Fruit fly (Drosophila melanogaster) whole organism, embryonic: ENCODE results near the gene CG8112.

ENCODE experiments used
- Bgb ChIP-seq: fragments of 200-800 bp; sonication (Bioruptor generic); IDR thresholded peaks from 2 replicates; pipeline ENCODE4 v1.3.6; 2022; ENCODE audit warnings: missing biosample characterization, missing genetic modification characterization; ENCODE audit not compliant: partially characterized antibody
- CG10209 ChIP-seq: fragments of 200-800 bp; sonication (Bioruptor generic); optimal IDR thresholded peaks from 3 replicates; lab custom pipeline; 2017; ENCODE audit warnings: missing biosample characterization, mild to moderate bottlenecking, missing genetic modification characterization, missing genetic modification reagents
- CG10267 ChIP-seq: fragments of 200-800 bp; sonication (Bioruptor generic); optimal IDR thresholded peaks from 2 replicates; lab custom pipeline; 2018; ENCODE audit warnings: missing biosample characterization, mild to moderate bottlenecking, missing genetic modification characterization, moderate library complexity
- CG10959 ChIP-seq: fragments of 200-800 bp; sonication (Bioruptor generic); IDR thresholded peaks from 2 replicates; pipeline ENCODE4 v1.3.6; 2022; ENCODE audit warnings: missing biosample characterization, missing genetic modification characterization
- CG12659 ChIP-seq: fragments of 200-800 bp; sonication (Bioruptor generic); optimal IDR thresholded peaks from 3 replicates; lab custom pipeline; 2017; ENCODE audit warnings: mild to moderate bottlenecking, missing biosample characterization, missing genetic modification reagents, missing genetic modification characterization
- CG17802 ChIP-seq: fragments of 200-800 bp; sonication (Bioruptor generic); optimal IDR thresholded peaks from 2 replicates; lab custom pipeline; 2018; ENCODE audit warnings: missing biosample characterization, mild to moderate bottlenecking, missing genetic modification characterization, moderate library complexity
- CG2120 ChIP-seq: fragments of 200-800 bp; sonication (Bioruptor generic); optimal IDR thresholded peaks from 3 replicates; lab custom pipeline; 2016; ENCODE audit warnings: missing biosample characterization, missing genetic modification characterization
- CG32772 ChIP-seq: fragments of 200-800 bp; sonication (Bioruptor generic); IDR thresholded peaks from 2 replicates; pipeline ENCODE4 v1.3.6; 2022; ENCODE audit warnings: missing biosample characterization, missing genetic modification characterization
- CG4328 ChIP-seq: fragments of 200-800 bp; sonication (Bioruptor generic); optimal IDR thresholded peaks from 3 replicates; lab custom pipeline; 2017; ENCODE audit warnings: missing biosample characterization, missing genetic modification reagents, missing genetic modification characterization
- CG4617 ChIP-seq: fragments of 200-800 bp; sonication (Bioruptor generic); optimal IDR thresholded peaks from 3 replicates; lab custom pipeline; 2016; ENCODE audit warnings: missing biosample characterization, missing genetic modification characterization, borderline replicate concordance
- CG4820 ChIP-seq: fragments of 200-800 bp; sonication (Bioruptor generic); optimal IDR thresholded peaks from 3 replicates; lab custom pipeline; 2016; ENCODE audit warnings: missing biosample characterization, missing genetic modification characterization
- CG6175 ChIP-seq: fragments of 200-800 bp; sonication (Bioruptor generic); IDR thresholded peaks from 3 replicates; pipeline ENCODE4 v1.3.6; 2022; ENCODE audit warnings: missing biosample characterization, missing genetic modification characterization
- CG6854 ChIP-seq: fragments of 200-800 bp; sonication (Bioruptor generic); optimal IDR thresholded peaks from 3 replicates; lab custom pipeline; 2017; ENCODE audit warnings: missing biosample characterization, mild to moderate bottlenecking, missing genetic modification characterization
- CG7271 ChIP-seq: fragments of 200-800 bp; sonication (Bioruptor generic); optimal IDR thresholded peaks from 2 replicates; lab custom pipeline; 2018; ENCODE audit warnings: missing biosample characterization, mild to moderate bottlenecking, missing genetic modification characterization, moderate library complexity
- CG8359 ChIP-seq: fragments of 200-800 bp; sonication (Bioruptor generic); optimal IDR thresholded peaks from 2 replicates; lab custom pipeline; 2017; ENCODE audit warnings: missing biosample characterization, mild to moderate bottlenecking, missing genetic modification characterization, borderline replicate concordance
- CG8765 ChIP-seq: fragments of 200-800 bp; sonication (Bioruptor generic); IDR thresholded peaks from 2 replicates; pipeline ENCODE4 v1.3.6; 2022; ENCODE audit warnings: missing biosample characterization, missing genetic modification characterization
- CG9932 ChIP-seq: fragments of 200-800 bp; sonication (Bioruptor generic); IDR thresholded peaks from 2 replicates; pipeline ENCODE4 v1.3.6; 2022; ENCODE audit warnings: missing biosample characterization, missing genetic modification characterization
- CoRest ChIP-seq: fragments of 200-800 bp; sonication (Bioruptor generic); optimal IDR thresholded peaks from 3 replicates; lab custom pipeline; 2018; ENCODE audit warnings: missing biosample characterization, mild to moderate bottlenecking, missing genetic modification characterization, moderate library complexity
- Dp ChIP-seq: fragments of 200-800 bp; sonication (Bioruptor generic); optimal IDR thresholded peaks from 2 replicates; lab custom pipeline; 2018; ENCODE audit warnings: missing biosample characterization, mild to moderate bottlenecking, missing genetic modification characterization, moderate library complexity
- Dref ChIP-seq: fragments of 200-800 bp; sonication (Bioruptor generic); IDR thresholded peaks from 2 replicates; pipeline ENCODE4 v1.3.6; 2022; ENCODE audit warnings: missing biosample characterization, missing genetic modification characterization
- E2f2 ChIP-seq: fragments of 200-800 bp; sonication (Bioruptor generic); IDR thresholded peaks from 2 replicates; pipeline ENCODE4 v1.3.6; 2022; ENCODE audit warnings: missing biosample characterization, missing genetic modification characterization
- Elba2 ChIP-seq: fragments of 200-800 bp; sonication (Bioruptor generic); optimal IDR thresholded peaks from 3 replicates; lab custom pipeline; 2016; ENCODE audit warnings: missing biosample characterization, missing genetic modification characterization
- Ets65A ChIP-seq: fragments of 200-800 bp; sonication (Bioruptor generic); peaks from one replicate; lab custom pipeline; 2016; ENCODE audit warnings: missing biosample characterization, missing genetic modification characterization
- Ets97D ChIP-seq: fragments of 200-800 bp; sonication (Bioruptor generic); optimal IDR thresholded peaks from 3 replicates; lab custom pipeline; 2016; ENCODE audit warnings: missing biosample characterization, missing genetic modification characterization
- Fer2 ChIP-seq: fragments of 200-800 bp; sonication (Bioruptor generic); optimal IDR thresholded peaks from 2 replicates; lab custom pipeline; 2018; ENCODE audit warnings: missing biosample characterization, mild to moderate bottlenecking, missing genetic modification characterization, moderate library complexity
- Gsc ChIP-seq: fragments of 200-800 bp; sonication (Bioruptor generic); IDR thresholded peaks from 2 replicates; pipeline ENCODE4 v1.3.6; 2022; ENCODE audit warnings: missing biosample characterization, missing genetic modification characterization
- HmgZ ChIP-seq: fragments of 200-800 bp; sonication (Bioruptor generic); optimal IDR thresholded peaks from 2 replicates; lab custom pipeline; 2018; ENCODE audit warnings: missing biosample characterization, mild to moderate bottlenecking, missing genetic modification characterization
- MBD-R2 ChIP-seq: fragments of 200-800 bp; sonication (Bioruptor generic); IDR thresholded peaks from 2 replicates; pipeline ENCODE4 v1.3.6; 2022; ENCODE audit warnings: missing biosample characterization, missing genetic modification characterization
- MESR4 ChIP-seq: fragments of 200-800 bp; sonication (Bioruptor generic); optimal IDR thresholded peaks from 2 replicates; lab custom pipeline; 2018; ENCODE audit warnings: missing biosample characterization, mild to moderate bottlenecking, missing genetic modification characterization, moderate library complexity
- Med ChIP-seq: fragments of 200-800 bp; sonication (Bioruptor generic); peaks from one replicate; lab custom pipeline; 2016; ENCODE audit warnings: missing biosample characterization, missing genetic modification characterization, mild to moderate bottlenecking, inconsistent platforms, moderate library complexity
- Myb ChIP-seq: fragments of 200-800 bp; sonication (Bioruptor generic); optimal IDR thresholded peaks from 2 replicates; lab custom pipeline; 2016; ENCODE audit warnings: missing biosample characterization, missing genetic modification characterization
- Pdp1 ChIP-seq, 2 experiments: fragments of 200-800 bp; sonication (Bioruptor generic); optimal IDR thresholded peaks; 3 replicates each; lab custom pipeline; 2016; ENCODE audit warnings: missing biosample characterization in 2 of 2, missing genetic modification characterization in 2 of 2, mild to moderate bottlenecking in 1 of 2, moderate library complexity in 1 of 2
- Rfx ChIP-seq: fragments of 200-800 bp; sonication (Bioruptor generic); IDR thresholded peaks from 2 replicates; pipeline ENCODE4 v1.3.6; 2022; ENCODE audit warnings: missing biosample characterization, missing genetic modification characterization
- Trl ChIP-seq, 3 experiments: fragments of >200 bp in 2 of 3; fragments of 200-800 bp in 1 of 3; sonication (Bioruptor generic) in 1 of 3; optimal IDR thresholded peaks; 2 replicates in 1 of 3; 3 replicates in 2 of 3; lab custom pipeline; 2016 to 2017; ENCODE audit warnings: missing biosample characterization in 1 of 3, missing genetic modification characterization in 1 of 3
- Xbp1 ChIP-seq: fragments of 200-800 bp; sonication (Bioruptor generic); optimal IDR thresholded peaks from 3 replicates; lab custom pipeline; 2016; ENCODE audit warnings: missing biosample characterization, mild to moderate bottlenecking, missing genetic modification characterization
- abd-A ChIP-seq: fragments of 200-800 bp; sonication (Bioruptor generic); optimal IDR thresholded peaks from 3 replicates; lab custom pipeline; 2019; ENCODE audit warnings: missing biosample characterization, mild to moderate bottlenecking, missing genetic modification characterization, moderate library complexity
- cad ChIP-seq: fragments of >200 bp; optimal IDR thresholded peaks from 2 replicates; lab custom pipeline; 2017; ENCODE audit warnings: missing biosample characterization, missing genetic modification characterization
- ci ChIP-seq: fragments of 200-800 bp; sonication (Bioruptor generic); IDR thresholded peaks from 3 replicates; pipeline ENCODE4 v1.3.6; 2022; ENCODE audit warnings: missing biosample characterization, missing genetic modification characterization
- crp ChIP-seq, 2 experiments: fragments of 200-800 bp; sonication (Bioruptor generic); optimal IDR thresholded peaks; 2 replicates in 1 of 2; 3 replicates in 1 of 2; lab custom pipeline; 2017; ENCODE audit warnings: missing biosample characterization in 2 of 2, missing genetic modification characterization in 2 of 2, mild to moderate bottlenecking in 1 of 2, moderate library complexity in 1 of 2
- gfzf ChIP-seq: fragments of 200-800 bp; sonication (Bioruptor generic); optimal IDR thresholded peaks from 2 replicates; lab custom pipeline; 2016; ENCODE audit warnings: missing biosample characterization, mild to moderate bottlenecking, missing genetic modification characterization, moderate library complexity
- insv ChIP-seq, 2 experiments: fragments of 200-800 bp; sonication (Bioruptor generic); optimal IDR thresholded peaks; 3 replicates each; lab custom pipeline; 2016 to 2018; ENCODE audit warnings: missing biosample characterization in 2 of 2, missing genetic modification characterization in 2 of 2
- pho ChIP-seq: fragments of 200-800 bp; sonication (Bioruptor generic); optimal IDR thresholded peaks from 2 replicates; lab custom pipeline; 2016; ENCODE audit warnings: missing biosample characterization, missing genetic modification characterization
- pzg ChIP-seq: fragments of 200-800 bp; sonication (Bioruptor generic); optimal IDR thresholded peaks from 3 replicates; lab custom pipeline; 2018; ENCODE audit warnings: missing biosample characterization, mild to moderate bottlenecking, missing genetic modification characterization, moderate library complexity
- sens ChIP-seq: fragments of 200-800 bp; sonication (Bioruptor generic); peaks from one replicate; lab custom pipeline; 2016; ENCODE audit warnings: missing biosample characterization, missing genetic modification characterization
- stwl ChIP-seq: fragments of 200-800 bp; sonication (Bioruptor generic); optimal IDR thresholded peaks from 3 replicates; lab custom pipeline; 2018; ENCODE audit warnings: missing biosample characterization, mild to moderate bottlenecking, missing genetic modification characterization, moderate library complexity
- vvl ChIP-seq: fragments of 200-800 bp; sonication (Bioruptor generic); IDR thresholded peaks from 2 replicates; pipeline ENCODE4 v1.3.6; 2022; ENCODE audit warnings: missing biosample characterization, missing genetic modification characterization

CG8112 gene

dm6 chr3R:8725179-8725578 is 12.4 kb downstream of the CG8112 start, which contains the start of gene ouib:
ouib (plus strand) TSS chr3R:8725479.
- TF ChIP-seq Gsc (GFP tag; lab: Robert Waterston, UW), result no peak
- TF ChIP-seq CG7271 (tag; lab: Kevin White, UChicago), result no peak
- no peak for TF ChIP-seq CG8359 (GFP tag; lab: Kevin White, UChicago)
- TF ChIP-seq CG12659 (GFP tag; lab: Kevin White, UChicago), result no peak
- no peak for TF ChIP-seq CG4820 (GFP tag; lab: Kevin White, UChicago)
- TF ChIP-seq Dref (GFP tag; lab: Robert Waterston, UW), result no peak
- TF ChIP-seq Trl (optimal IDR thresholded peaks at IDR 0.05; lab: Kevin White, UChicago), result no peak
- TF ChIP-seq Trl (GFP tag; optimal IDR thresholded peaks at IDR 0.05; lab: Kevin White, UChicago), result no peak
- TF ChIP-seq CG4328 (GFP tag; lab: Kevin White, UChicago), result no peak
- no peak for TF ChIP-seq Fer2 (tag; lab: Kevin White, UChicago)
- no peak for TF ChIP-seq CG10209 (GFP tag; lab: Kevin White, UChicago)
- TF ChIP-seq CoRest (tag; lab: Kevin White, UChicago), result no peak
- TF ChIP-seq CG8765 (GFP tag; lab: Robert Waterston, UW), result no peak
- TF ChIP-seq gfzf, result no peak

dm6 chr3R:8726632-8727031 is 13.9 kb downstream of the CG8112 start, which contains the start of gene CG8159:
CG8159 (plus strand) TSS chr3R:8726854.
- TF ChIP-seq Myb (GFP tag; lab: Kevin White, UChicago) (peak; percentile 93), pho (GFP tag; lab: Kevin White, UChicago) (no peak), CG10959 (GFP tag; lab: Robert Waterston, UW) (no peak), Pdp1 (GFP tag; optimal IDR thresholded peaks at IDR 0.05; lab: Kevin White, UChicago) (peak in 1 of 2 experiments; percentile 94), Elba2 (GFP tag; lab: Kevin White, UChicago) (peak; percentile 88), MESR4 (peak; percentile 8), Bgb (0 out of 2 replicates have a peak, but pooled peaks have one; percentile 6), E2f2 (peak; percentile 68), Xbp1 (GFP tag; lab: Kevin White, UChicago) (no peak), CG10267 (tag; lab: Kevin White, UChicago) (peak; percentile 81), stwl (tag; lab: Kevin White, UChicago) (peak; percentile 54), CG6854 (GFP tag; lab: Kevin White, UChicago) (no peak), pzg (peak; percentile 44), abd-A (tag; lab: Kevin White, UChicago) (no peak), ci (GFP tag; lab: Robert Waterston, UW) (0 out of 3 replicates have a peak, but pooled peaks have one; percentile 9), insv (GFP tag; optimal IDR thresholded peaks at IDR 0.05; lab: Kevin White, UChicago) (peak in 1 of 2 experiments; percentile 90), Ets65A (GFP tag; lab: Kevin White, UChicago) (peak; percentile 24), Med (GFP tag; lab: Kevin White, UChicago) (peak; percentile 84), gfzf (peak; percentile 7), Dp (GFP tag; lab: Kevin White, UChicago) (peak; percentile 63), Rfx (0 out of 2 replicates have a peak, but pooled peaks have one; percentile 15), CG9932 (GFP tag; lab: Robert Waterston, UW) (no peak), CG17802 (tag; lab: Kevin White, UChicago) (no peak), MBD-R2 (peak; percentile 85), CG6175 (GFP tag; lab: Robert Waterston, UW) (no peak), CG32772 (GFP tag; lab: Robert Waterston, UW) (no peak), Ets97D (GFP tag; lab: Kevin White, UChicago) (peak; percentile 35), CG4617 (GFP tag; lab: Kevin White, UChicago) (peak; percentile 62), vvl (GFP tag; lab: Robert Waterston, UW) (peak; percentile 34; the same call in 1 of the 2 replicates), cad (GFP tag; lab: Kevin White, UChicago) (no peak), CG2120 (GFP tag; lab: Kevin White, UChicago) (peak; percentile 6), crp (GFP tag; optimal IDR thresholded peaks at IDR 0.05; lab: Kevin White, UChicago) (peak in 1 of 2 experiments; percentile 43), HmgZ (tag; lab: Kevin White, UChicago) (peak; percentile 27), sens (GFP tag; lab: Kevin White, UChicago) (peak; percentile 47)
